Worm (Caenorhabditis elegans) whole organism, midembryonic: Measurements from ENCODE around the gene R13A1.10.

Experiments used
- T22C8.4 ChIP-seq: fragments of 200-800 bp; sonication (Bioruptor generic); IDR thresholded peaks from 2 replicates; pipeline ENCODE4 v1.3.6; 2022; ENCODE audit warnings: missing genetic modification characterization, missing compliant biosample characterization
- cog-1 ChIP-seq: sonication (generic microtip); optimal IDR thresholded peaks from 2 replicates; lab custom pipeline; 2016; ENCODE audit warnings: missing genetic modification characterization, missing compliant biosample characterization
- flt-1 ChIP-seq: fragments of 200-800 bp; sonication (Bioruptor generic); IDR thresholded peaks from 2 replicates; pipeline ENCODE4 v1.3.6; 2022; ENCODE audit warnings: missing genetic modification characterization, missing compliant biosample characterization
- klf-2 ChIP-seq: fragments of 200-800 bp; sonication (Bioruptor generic); conservative IDR thresholded peaks from 2 replicates; pipeline ENCODE4 v1.3.6; 2022; ENCODE audit warnings: missing genetic modification reagents, missing genetic modification characterization, missing compliant biosample characterization
- med-1 ChIP-seq: sonication (generic microtip); optimal IDR thresholded peaks from 2 replicates; lab custom pipeline; 2017; ENCODE audit warnings: missing genetic modification characterization, mild to moderate bottlenecking, missing compliant biosample characterization, antibody characterized with exemption, missing genetic modification reagents; ENCODE audit not compliant: insufficient read depth
- ref-1 ChIP-seq: fragments of 200-800 bp; sonication (Bioruptor generic); conservative IDR thresholded peaks from 2 replicates; pipeline ENCODE4 v1.3.6; 2022; ENCODE audit warnings: missing genetic modification reagents, missing genetic modification characterization, missing compliant biosample characterization
- tab-1 ChIP-seq: fragments of 200-800 bp; sonication (Bioruptor generic); IDR thresholded peaks from 2 replicates; pipeline ENCODE4 v1.3.6; 2022; ENCODE audit warnings: missing genetic modification characterization, missing compliant biosample characterization
- ztf-23 ChIP-seq: fragments of 200-800 bp; sonication (Bioruptor generic); IDR thresholded peaks from 2 replicates; pipeline ENCODE4 v1.3.6; 2022; ENCODE audit warnings: missing genetic modification reagents, missing genetic modification characterization, missing compliant biosample characterization

ce11 chrIV:7222088-7222487 lies 4.9 kb downstream of the R13A1.10 start:
- TF ChIP-seq flt-1 (GFP tag; lab: Robert Waterston, UW) (no peak), tab-1 (GFP tag; lab: Robert Waterston, UW) (no peak), cog-1 (tag; lab: Kevin White, UChicago) (no peak), ref-1 (GFP tag; lab: Robert Waterston, UW) (no peak), klf-2 (GFP tag; lab: Robert Waterston, UW) (no peak), ztf-23 (GFP tag; lab: Robert Waterston, UW) (no peak), T22C8.4 (GFP tag; lab: Robert Waterston, UW) (no peak), med-1 (GFP tag; lab: Kevin White, UChicago) (no peak)
